Fruit fly (Drosophila melanogaster): ENCODE results near the gene CG9692.

The CG9692 gene

DNA sequence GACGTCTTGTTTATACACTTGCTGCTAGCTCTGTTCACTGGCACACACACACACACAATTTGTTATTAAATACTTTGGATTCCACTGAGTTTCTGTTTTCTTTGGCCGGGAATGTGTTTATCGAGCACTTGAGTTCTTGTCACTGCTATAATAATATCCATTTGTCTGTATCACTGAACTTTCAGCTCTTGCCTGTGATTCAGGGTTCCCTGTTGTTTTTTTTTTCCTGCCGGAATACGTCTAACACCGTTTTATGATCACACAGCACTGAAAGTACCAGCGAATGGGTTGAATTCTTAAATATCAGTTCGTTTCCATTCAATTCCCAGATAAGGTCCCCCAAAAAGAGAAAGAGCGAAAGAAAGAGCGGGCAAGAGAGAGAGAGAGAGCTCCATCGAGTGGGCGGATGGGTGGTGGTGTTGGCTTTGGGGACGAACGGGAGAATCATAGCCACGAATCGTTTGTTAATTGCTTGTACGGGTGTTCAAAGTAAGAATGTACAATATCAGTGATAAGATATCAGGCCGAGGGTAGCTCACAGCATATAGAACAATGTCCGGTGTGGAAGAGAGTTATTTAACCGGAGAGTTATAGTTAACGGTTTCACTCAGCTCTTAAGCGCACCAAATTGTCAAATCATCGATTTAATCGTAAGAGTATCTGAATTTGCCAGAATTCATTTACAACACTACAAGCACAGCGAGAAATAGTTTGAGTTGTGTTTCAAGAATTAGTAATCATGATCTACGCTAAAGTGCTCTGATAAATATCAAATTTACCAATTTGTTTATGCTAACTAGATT is 36.9 kb upstream of the CG9692 start, which contains the start of gene Galphaf (continued):
- TF ChIP-seq caup (GFP tag; optimal IDR thresholded peaks at IDR 0.05; ENCODE audit: severe bottlenecking): peak; percentile 32
- TF ChIP-seq Atf6 (GFP tag; IDR thresholded peaks at IDR 0.05): 0 out of 2 replicates have a peak, but pooled peaks have one; percentile 21
- peak; percentile 11 for TF ChIP-seq CG12659 (GFP tag; optimal IDR thresholded peaks at IDR 0.05)
- no peak for TF ChIP-seq CG18619 (GFP tag; optimal IDR thresholded peaks at IDR 0.05)
- peak; percentile 38 for TF ChIP-seq cwo (GFP tag; optimal IDR thresholded peaks at IDR 0.05)
- TF ChIP-seq CG31365 (tag; optimal IDR thresholded peaks at IDR 0.05): no peak
- TF ChIP-seq schlank (tag; optimal IDR thresholded peaks at IDR 0.05): peak; percentile 5
- TF ChIP-seq ase (GFP tag; IDR thresholded peaks at IDR 0.05): no peak
- no peak for TF ChIP-seq CG11723 (GFP tag; optimal IDR thresholded peaks at IDR 0.05)
- no peak for TF ChIP-seq chn (GFP tag; optimal IDR thresholded peaks at IDR 0.05)
- no peak for TF ChIP-seq CG13287 (GFP tag; IDR thresholded peaks at IDR 0.05; ENCODE audit: partially characterized antibody)
- TF ChIP-seq gfzf (GFP tag; optimal IDR thresholded peaks at IDR 0.05): no peak
- no peak for TF ChIP-seq CG9876 (GFP tag; optimal IDR thresholded peaks at IDR 0.05)
- TF ChIP-seq Ssrp (tag; optimal IDR thresholded peaks at IDR 0.05): no peak
- no peak for TF ChIP-seq D (optimal IDR thresholded peaks at IDR 0.05)
- no peak for TF ChIP-seq D (GFP tag; optimal IDR thresholded peaks at IDR 0.05)
- no peak for TF ChIP-seq CG8924 (tag; optimal IDR thresholded peaks at IDR 0.05)
- peak; percentile 22 for TF ChIP-seq Med (GFP tag)
- no peak for TF ChIP-seq gcm2 (GFP tag; optimal IDR thresholded peaks at IDR 0.05)
- TF ChIP-seq CG4820 (GFP tag; optimal IDR thresholded peaks at IDR 0.05): no peak
- no peak for TF ChIP-seq odd (GFP tag; optimal IDR thresholded peaks at IDR 0.05)
- TF ChIP-seq CG5180 (GFP tag; optimal IDR thresholded peaks at IDR 0.05): peak; percentile 37
- TF ChIP-seq Blimp-1 (GFP tag; optimal IDR thresholded peaks at IDR 0.05): no peak
- no peak for TF ChIP-seq pum (GFP tag; optimal IDR thresholded peaks at IDR 0.05)
- peak; percentile 30 for TF ChIP-seq gro (GFP tag; optimal IDR thresholded peaks at IDR 0.05)
- no peak for TF ChIP-seq Dip2 (GFP tag; IDR thresholded peaks at IDR 0.05)
- TF ChIP-seq sd (tag; optimal IDR thresholded peaks at IDR 0.05): peak; percentile 95
- peak; percentile 42 for TF ChIP-seq Deaf1 (tag; optimal IDR thresholded peaks at IDR 0.05)
- no peak for TF ChIP-seq Dip3 (GFP tag; optimal IDR thresholded peaks at IDR 0.05)
- TF ChIP-seq ro (GFP tag; IDR thresholded peaks at IDR 0.05): no peak
- no peak for TF ChIP-seq Bteb2 (GFP tag; optimal IDR thresholded peaks at IDR 0.05)
- no peak for TF ChIP-seq Sin3A (optimal IDR thresholded peaks at IDR 0.05)
- TF ChIP-seq cg (GFP tag; optimal IDR thresholded peaks at IDR 0.05): peak; percentile 29
- no peak for TF ChIP-seq unc-4 (GFP tag; IDR thresholded peaks at IDR 0.05; ENCODE audit: partially characterized antibody)
- TF ChIP-seq fd102C (GFP tag; optimal IDR thresholded peaks at IDR 0.05): no peak
- peak; percentile 28 for TF ChIP-seq yki (optimal IDR thresholded peaks at IDR 0.05)
- no peak for TF ChIP-seq CkIIα-i1 (GFP tag; IDR thresholded peaks at IDR 0.05)
- peak; percentile 66 for TF ChIP-seq CG34376 (GFP tag; optimal IDR thresholded peaks at IDR 0.05)
- TF ChIP-seq CG12744 (GFP tag; optimal IDR thresholded peaks at IDR 0.05): no peak
- TF ChIP-seq kay (GFP tag; optimal IDR thresholded peaks at IDR 0.05): no peak
- TF ChIP-seq chinmo (GFP tag; IDR thresholded peaks at IDR 0.05; ENCODE audit: partially characterized antibody): 0 out of 4 replicates have a peak, but pooled peaks have one; percentile 27
- peak; percentile 16 for TF ChIP-seq CG17385 (GFP tag; optimal IDR thresholded peaks at IDR 0.05)
- TF ChIP-seq NC2β (GFP tag; optimal IDR thresholded peaks at IDR 0.05): no peak
- no peak for TF ChIP-seq Myb (GFP tag; optimal IDR thresholded peaks at IDR 0.05)
- peak; percentile 76 to 90 for TF ChIP-seq Trl (optimal IDR thresholded peaks at IDR 0.05)
- no peak for TF ChIP-seq Trl (GFP tag; optimal IDR thresholded peaks at IDR 0.05)
- no peak for TF ChIP-seq CG10366 (GFP tag; IDR thresholded peaks at IDR 0.05)
- TF ChIP-seq BtbVII (GFP tag; optimal IDR thresholded peaks at IDR 0.05): peak; percentile 2
- TF ChIP-seq CG43689 (GFP tag; IDR thresholded peaks at IDR 0.05): no peak
- TF ChIP-seq fd96Cb (tag; optimal IDR thresholded peaks at IDR 0.05): no peak

Measured in whole organism, embryonic.